Fruit fly (Drosophila melanogaster) S2 (cell line): ENCODE results near the gene ldbr.

Experiments used
- CG8478 ChIP-seq: fragments of >200 bp; optimal IDR thresholded peaks from 2 replicates; lab custom pipeline; 2018
- CTCF ChIP-seq, 2 experiments: fragments of >200 bp; optimal IDR thresholded peaks; 2 replicates each; lab custom pipeline; 2018

dm6 chr3L:8079598-8079997, 42.0 kb upstream of the ldbr start:
- no peak for TF ChIP-seq CG8478 (lab: Kevin White, UChicago)
- no peak for TF ChIP-seq CTCF (optimal IDR thresholded peaks at IDR 0.05; lab: Kevin White, UChicago)
